Worm (Caenorhabditis elegans) whole organism, L1 larva: ENCODE data around the gene bcs-1.

Experiments
- C04F5.9 ChIP-seq: sonication (generic microtip); optimal IDR thresholded peaks from 2 replicates; lab custom pipeline; 2016; ENCODE audit warnings: missing genetic modification characterization, missing compliant biosample characterization
- C16A3.4 ChIP-seq: fragments of 150-350 bp; optimal IDR thresholded peaks from 2 replicates; lab custom pipeline; 2014; ENCODE audit warnings: missing biosample characterization, missing genetic modification characterization
- Y116A8C.19 ChIP-seq: sonication (generic microtip); optimal IDR thresholded peaks from 2 replicates; lab custom pipeline; 2016; ENCODE audit warnings: missing compliant biosample characterization, missing genetic modification characterization, borderline replicate concordance
- blmp-1 ChIP-seq: fragments of 150-350 bp; optimal IDR thresholded peaks from 2 replicates; lab custom pipeline; 2014; ENCODE audit warnings: missing biosample characterization, missing genetic modification characterization
- ceh-63 ChIP-seq: fragments of 200-800 bp; sonication (Bioruptor generic); optimal IDR thresholded peaks from 2 replicates; lab custom pipeline; 2018; ENCODE audit warnings: mild to moderate bottlenecking, missing genetic modification characterization, missing compliant biosample characterization
- ceh-90 ChIP-seq: sonication (generic microtip); optimal IDR thresholded peaks from 2 replicates; lab custom pipeline; 2016; ENCODE audit warnings: missing genetic modification characterization, missing compliant biosample characterization
- efl-1 ChIP-seq, 4 experiments: fragments of 150-350 bp; optimal IDR thresholded peaks in 3 of 4; peaks in 1 of 4; 1 replicate in 1 of 4; 2 replicates in 3 of 4; lab custom pipeline; 2014; ENCODE audit warnings: missing biosample characterization in 2 of 4, missing genetic modification characterization in 2 of 4, missing genetic modification reagents in 2 of 4
- efl-3 ChIP-seq: fragments of 200-800 bp; sonication (Bioruptor generic); optimal IDR thresholded peaks from 2 replicates; lab custom pipeline; 2018; ENCODE audit warnings: mild to moderate bottlenecking, missing genetic modification characterization, missing compliant biosample characterization
- egl-13 ChIP-seq: sonication (generic microtip); optimal IDR thresholded peaks from 2 replicates; lab custom pipeline; 2016; ENCODE audit warnings: missing genotype, missing genetic modification reagents, missing genetic modification characterization, missing compliant biosample characterization
- elt-3 ChIP-seq, 6 experiments: fragments of 150-350 bp in 1 of 6; sonication (generic microtip); optimal IDR thresholded peaks; 2 replicates each; lab custom pipeline; 2017 to 2018; ENCODE audit warnings: missing biosample characterization in 6 of 6, missing genetic modification characterization in 6 of 6, inconsistent platforms in 1 of 6
- ets-5 ChIP-seq: fragments of 200-800 bp; sonication (Bioruptor generic); IDR thresholded peaks from 2 replicates; pipeline ENCODE4 v1.3.6; 2022; ENCODE audit warnings: missing genetic modification characterization, missing compliant biosample characterization
- fkh-10 ChIP-seq: sonication (generic microtip); optimal IDR thresholded peaks from 2 replicates; lab custom pipeline; 2017; ENCODE audit warnings: missing biosample characterization, missing genetic modification reagents, missing genetic modification characterization
- fkh-4 ChIP-seq: sonication (generic microtip); optimal IDR thresholded peaks from 2 replicates; lab custom pipeline; 2016; ENCODE audit warnings: missing compliant biosample characterization, missing genetic modification characterization, borderline replicate concordance
- hlh-17 ChIP-seq: fragments of 200-800 bp; sonication (Bioruptor generic); optimal IDR thresholded peaks from 2 replicates; lab custom pipeline; 2018; ENCODE audit warnings: missing genetic modification characterization, mild to moderate bottlenecking, missing compliant biosample characterization, moderate library complexity, borderline replicate concordance
- hlh-4 ChIP-seq: sonication (generic microtip); optimal IDR thresholded peaks from 2 replicates; lab custom pipeline; 2016; ENCODE audit warnings: mild to moderate bottlenecking, missing genetic modification characterization, missing compliant biosample characterization
- hpl-2 ChIP-seq: fragments of 150-350 bp; optimal IDR thresholded peaks from 2 replicates; lab custom pipeline; 2014; ENCODE audit warnings: missing biosample characterization, missing genetic modification reagents, missing genetic modification characterization
- irx-1 ChIP-seq: sonication (generic microtip); optimal IDR thresholded peaks from 2 replicates; lab custom pipeline; 2016; ENCODE audit warnings: missing genetic modification characterization, missing compliant biosample characterization
- isw-1 ChIP-seq: fragments of 200-800 bp; sonication (Bioruptor generic); IDR thresholded peaks from 2 replicates; pipeline ENCODE4 v1.3.6; 2022; ENCODE audit warnings: missing genetic modification characterization, missing compliant biosample characterization
- lin-13 ChIP-seq: fragments of 150-350 bp; optimal IDR thresholded peaks from 2 replicates; lab custom pipeline; 2014; ENCODE audit warnings: missing biosample characterization, missing genetic modification reagents, missing genetic modification characterization
- lin-14 ChIP-seq: fragments of 200-800 bp; sonication (Bioruptor generic); optimal IDR thresholded peaks from 2 replicates; lab custom pipeline; 2018; ENCODE audit warnings: mild to moderate bottlenecking, missing genetic modification characterization, moderate library complexity, missing compliant biosample characterization
- lin-15B ChIP-seq: fragments of 150-350 bp; sonication (generic microtip); optimal IDR thresholded peaks from 3 replicates; lab custom pipeline; 2014; ENCODE audit warnings: missing biosample characterization, missing genetic modification characterization
- lin-35 ChIP-seq, 2 experiments: fragments of 150-350 bp; optimal IDR thresholded peaks; 2 replicates each; lab custom pipeline; 2014; ENCODE audit warnings: missing biosample characterization in 2 of 2, missing genetic modification characterization in 2 of 2, missing genetic modification reagents in 2 of 2
- lin-39 ChIP-seq: fragments of 150-350 bp; optimal IDR thresholded peaks from 2 replicates; lab custom pipeline; 2014; ENCODE audit warnings: missing biosample characterization, missing genetic modification reagents, missing genetic modification characterization
- lir-3 ChIP-seq: sonication (generic microtip); optimal IDR thresholded peaks from 2 replicates; lab custom pipeline; 2016; ENCODE audit warnings: mild to moderate bottlenecking, missing genetic modification characterization, moderate library complexity, missing compliant biosample characterization; ENCODE audit not compliant: poor library complexity
- mab-9 ChIP-seq: fragments of 200-800 bp; sonication (Bioruptor generic); IDR thresholded peaks from 2 replicates; pipeline ENCODE4 v1.3.6; 2022; ENCODE audit warnings: missing genetic modification reagents, missing genetic modification characterization, missing compliant biosample characterization
- mdl-1 ChIP-seq, 2 experiments: fragments of 150-350 bp; optimal IDR thresholded peaks; 2 replicates each; lab custom pipeline; 2014 to 2017; ENCODE audit warnings: missing biosample characterization in 2 of 2, missing genetic modification characterization in 2 of 2, inconsistent platforms in 1 of 2
- mef-2 ChIP-seq: fragments of 150-350 bp; optimal IDR thresholded peaks from 2 replicates; lab custom pipeline; 2014; ENCODE audit warnings: missing biosample characterization, missing genetic modification characterization
- nhr-11 ChIP-seq: fragments of 150-350 bp; optimal IDR thresholded peaks from 2 replicates; lab custom pipeline; 2014; ENCODE audit warnings: missing biosample characterization, missing genetic modification characterization
- nhr-12 ChIP-seq: sonication (generic microtip); optimal IDR thresholded peaks from 2 replicates; lab custom pipeline; 2017; ENCODE audit warnings: missing biosample characterization, missing genetic modification characterization
- nhr-19 ChIP-seq: fragments of 200-800 bp; sonication (Bioruptor generic); conservative IDR thresholded peaks from 2 replicates; pipeline ENCODE4 v1.3.6; 2022; ENCODE audit warnings: missing genetic modification characterization, missing compliant biosample characterization
- nhr-20 ChIP-seq: sonication (generic microtip); optimal IDR thresholded peaks from 2 replicates; lab custom pipeline; 2016; ENCODE audit warnings: mild to moderate bottlenecking, missing genetic modification characterization, missing compliant biosample characterization
- nhr-237 ChIP-seq: fragments of 150-350 bp; optimal IDR thresholded peaks from 2 replicates; lab custom pipeline; 2014; ENCODE audit warnings: missing biosample characterization, missing genetic modification characterization
- nhr-28 ChIP-seq: fragments of 150-350 bp; optimal IDR thresholded peaks from 2 replicates; lab custom pipeline; 2014; ENCODE audit warnings: missing biosample characterization, missing genetic modification characterization
- nhr-47 ChIP-seq: sonication (generic microtip); optimal IDR thresholded peaks from 2 replicates; lab custom pipeline; 2016; ENCODE audit warnings: mild to moderate bottlenecking, missing genetic modification characterization, moderate library complexity, missing compliant biosample characterization
- nhr-71 ChIP-seq: sonication (generic microtip); optimal IDR thresholded peaks from 2 replicates; lab custom pipeline; 2016; ENCODE audit warnings: mild to moderate bottlenecking, missing genetic modification characterization, moderate library complexity, missing compliant biosample characterization
- nhr-76 ChIP-seq: sonication (generic microtip); optimal IDR thresholded peaks from 2 replicates; lab custom pipeline; 2017; ENCODE audit warnings: missing biosample characterization, missing genetic modification characterization
- nhr-77 ChIP-seq: fragments of 150-350 bp; optimal IDR thresholded peaks from 2 replicates; lab custom pipeline; 2014; ENCODE audit warnings: missing biosample characterization, missing genetic modification characterization
- nhr-84 ChIP-seq: sonication (generic microtip); optimal IDR thresholded peaks from 2 replicates; lab custom pipeline; 2017; ENCODE audit warnings: missing biosample characterization, missing genetic modification characterization
- nhr-85 ChIP-seq: sonication (generic microtip); peaks from one replicate; lab custom pipeline; 2016; ENCODE audit warnings: missing genetic modification characterization, inconsistent platforms, missing compliant biosample characterization
- nhr-90 ChIP-seq: sonication (generic microtip); optimal IDR thresholded peaks from 2 replicates; lab custom pipeline; 2016; ENCODE audit warnings: mild to moderate bottlenecking, missing genetic modification characterization, missing compliant biosample characterization; ENCODE audit not compliant: poor library complexity
- pax-3 ChIP-seq: fragments of 200-800 bp; sonication (Bioruptor generic); optimal IDR thresholded peaks from 2 replicates; lab custom pipeline; 2018; ENCODE audit warnings: mild to moderate bottlenecking, missing genetic modification characterization, moderate library complexity, missing compliant biosample characterization
- rnt-1 ChIP-seq: sonication (generic microtip); optimal IDR thresholded peaks from 2 replicates; lab custom pipeline; 2016; ENCODE audit warnings: mild to moderate bottlenecking, missing genetic modification characterization, moderate library complexity, missing compliant biosample characterization
- snpc-4 ChIP-seq: fragments of 150-350 bp; optimal IDR thresholded peaks from 2 replicates; lab custom pipeline; 2014; ENCODE audit warnings: missing biosample characterization, missing genetic modification characterization
- snu-23 ChIP-seq: sonication (generic microtip); optimal IDR thresholded peaks from 2 replicates; lab custom pipeline; 2016; ENCODE audit warnings: missing genetic modification characterization, missing compliant biosample characterization
- sox-4 ChIP-seq: sonication (generic microtip); optimal IDR thresholded peaks from 2 replicates; lab custom pipeline; 2016; ENCODE audit warnings: missing genetic modification characterization, missing compliant biosample characterization
- sptf-1 ChIP-seq: fragments of 150-350 bp; optimal IDR thresholded peaks from 2 replicates; lab custom pipeline; 2014; ENCODE audit warnings: missing biosample characterization, missing genetic modification characterization
- swsn-7 ChIP-seq: sonication (generic microtip); optimal IDR thresholded peaks from 2 replicates; lab custom pipeline; 2016; ENCODE audit warnings: missing genetic modification characterization, missing compliant biosample characterization
- unc-30 ChIP-seq: sonication (generic microtip); optimal IDR thresholded peaks from 2 replicates; lab custom pipeline; 2017; ENCODE audit warnings: missing biosample characterization, missing genetic modification characterization
- unc-62 ChIP-seq: fragments of 150-350 bp; optimal IDR thresholded peaks from 2 replicates; lab custom pipeline; 2014; ENCODE audit warnings: missing biosample characterization, missing genetic modification reagents, missing genetic modification characterization
- zag-1 ChIP-seq: fragments of 150-350 bp; optimal IDR thresholded peaks from 2 replicates; lab custom pipeline; 2014; ENCODE audit warnings: missing biosample characterization, missing genetic modification characterization
- zip-4 ChIP-seq: fragments of 200-800 bp; sonication (Bioruptor generic); optimal IDR thresholded peaks from 2 replicates; lab custom pipeline; 2018; ENCODE audit warnings: mild to moderate bottlenecking, missing genetic modification characterization, moderate library complexity, missing compliant biosample characterization

bcs-1 gene

DNA sequence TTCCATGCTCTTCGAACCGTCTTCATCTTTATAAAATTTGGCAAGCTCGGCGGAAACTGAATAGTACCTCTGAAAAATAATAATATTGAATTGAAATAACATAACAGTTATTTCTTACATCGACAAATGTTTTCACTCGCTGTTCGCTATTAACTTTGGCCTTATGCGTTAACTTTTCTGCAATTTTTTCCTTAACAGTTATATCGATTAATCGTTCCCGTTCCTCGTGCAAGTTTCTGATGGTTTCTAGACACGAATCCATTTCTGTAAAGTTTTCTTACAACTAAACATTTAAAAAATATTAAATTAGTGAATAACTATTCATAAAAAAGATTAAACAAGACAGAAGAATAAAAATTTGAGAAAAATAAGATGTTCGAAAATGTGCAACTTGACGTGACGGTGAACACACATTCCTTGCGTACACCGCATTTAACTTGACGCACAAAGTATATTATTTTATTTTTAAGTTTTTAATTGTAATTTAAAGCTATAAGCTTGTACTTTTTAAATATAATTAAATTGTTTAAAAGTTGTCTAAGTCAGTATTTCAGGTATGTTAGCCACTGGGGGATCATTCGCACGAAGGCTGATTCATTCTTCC, 45.6 kb upstream of the bcs-1 start, which contains the start of the genes prp-9 and mrps-18B (continued):
- TF ChIP-seq nhr-47 (tag; lab: Kevin White, UChicago) (peak; percentile 31), nhr-76 (tag; lab: Kevin White, UChicago) (no peak), swsn-7 (tag; lab: Kevin White, UChicago) (peak; percentile 41), nhr-12 (tag; lab: Kevin White, UChicago) (no peak), nhr-71 (tag; lab: Kevin White, UChicago) (peak; percentile 34), fkh-4 (tag; lab: Kevin White, UChicago) (no peak), nhr-20 (tag; lab: Kevin White, UChicago) (peak; percentile 35), nhr-28 (tag; lab: Kevin White, UChicago) (no peak), lin-39 (tag; lab: Kevin White, UChicago) (no peak), nhr-11 (tag; lab: Kevin White, UChicago) (no peak), efl-3 (no peak), pax-3 (no peak), unc-62 (GFP tag; lab: Kevin White, UChicago) (no peak), fkh-10 (GFP tag; lab: Kevin White, UChicago) (no peak), snpc-4 (no peak), egl-13 (no peak), nhr-237 (tag; lab: Kevin White, UChicago) (no peak), nhr-77 (tag; lab: Kevin White, UChicago) (no peak), hlh-4 (tag; lab: Kevin White, UChicago) (no peak), ets-5 (GFP tag; lab: Robert Waterston, UW) (no peak), lin-15B (tag; lab: Kevin White, UChicago) (no peak), nhr-85 (tag; lab: Kevin White, UChicago) (no peak), ceh-63 (GFP tag; lab: Kevin White, UChicago) (no peak), snu-23 (GFP tag; lab: Kevin White, UChicago) (peak; percentile 60), isw-1 (GFP tag; lab: Robert Waterston, UW) (no peak), irx-1 (no peak), mdl-1 (tag; optimal IDR thresholded peaks at IDR 0.05; lab: Kevin White, UChicago) (no peak), elt-3 (tag; optimal IDR thresholded peaks at IDR 0.05; lab: Kevin White, UChicago) (peak in 1 of 6 experiments; percentile 10), nhr-19 (peak; percentile 9; the same call in 1 of the 2 replicates), hlh-17 (GFP tag; lab: Kevin White, UChicago) (no peak), Y116A8C.19 (no peak), efl-1 (optimal IDR thresholded peaks at IDR 0.05; lab: Kevin White, UChicago) (peak; percentile 30 to 53), efl-1 (GFP tag; optimal IDR thresholded peaks at IDR 0.05 in 1 of 2; lab: Kevin White, UChicago) (peak; percentile 38 to 42), lin-14 (GFP tag; lab: Kevin White, UChicago) (peak; percentile 47), hpl-2 (GFP tag; lab: Kevin White, UChicago) (no peak), lin-35 (GFP tag; optimal IDR thresholded peaks at IDR 0.05; lab: Kevin White, UChicago) (peak in 1 of 2 experiments; percentile 46), lin-13 (GFP tag; lab: Kevin White, UChicago) (no peak)

- peak; percentile 60 for TF ChIP-seq nhr-85 (tag; lab: Kevin White, UChicago)
- peak; percentile 2 for TF ChIP-seq lin-14 (GFP tag; lab: Kevin White, UChicago)
- TF ChIP-seq zip-4 (GFP tag; lab: Kevin White, UChicago) = no peak
- no peak for TF ChIP-seq C16A3.4 (tag; lab: Kevin White, UChicago)
- no peak for TF ChIP-seq nhr-47 (tag; lab: Kevin White, UChicago)
- no peak for TF ChIP-seq nhr-76 (tag; lab: Kevin White, UChicago)
- no peak for TF ChIP-seq rnt-1 (tag; lab: Kevin White, UChicago)
- TF ChIP-seq ceh-90 = no peak
- TF ChIP-seq pax-3 = no peak
- peak in 1 of 6 experiments; percentile 29 for TF ChIP-seq elt-3 (tag; optimal IDR thresholded peaks at IDR 0.05; lab: Kevin White, UChicago)
- TF ChIP-seq lir-3 (tag; lab: Kevin White, UChicago) = no peak
- TF ChIP-seq sptf-1 (tag; lab: Kevin White, UChicago) = no peak
- TF ChIP-seq unc-30 = no peak
- no peak for TF ChIP-seq mef-2
- TF ChIP-seq nhr-90 (tag; lab: Kevin White, UChicago) = no peak
- peak; percentile 75 for TF ChIP-seq blmp-1 (tag; lab: Kevin White, UChicago)
- no peak for TF ChIP-seq sox-4 (tag; lab: Kevin White, UChicago)
- peak; percentile 13 for TF ChIP-seq snu-23 (GFP tag; lab: Kevin White, UChicago)
- TF ChIP-seq nhr-84 = no peak
- TF ChIP-seq zag-1 (tag; lab: Kevin White, UChicago) = no peak
- no peak for TF ChIP-seq C04F5.9
- no peak for TF ChIP-seq mab-9
These were observed 41.6 kb upstream of the bcs-1 start for ce11 chrII:8529176-8529698.
